Worm (Caenorhabditis elegans): ENCODE measurements around the gene C06E4.2.

DNA sequence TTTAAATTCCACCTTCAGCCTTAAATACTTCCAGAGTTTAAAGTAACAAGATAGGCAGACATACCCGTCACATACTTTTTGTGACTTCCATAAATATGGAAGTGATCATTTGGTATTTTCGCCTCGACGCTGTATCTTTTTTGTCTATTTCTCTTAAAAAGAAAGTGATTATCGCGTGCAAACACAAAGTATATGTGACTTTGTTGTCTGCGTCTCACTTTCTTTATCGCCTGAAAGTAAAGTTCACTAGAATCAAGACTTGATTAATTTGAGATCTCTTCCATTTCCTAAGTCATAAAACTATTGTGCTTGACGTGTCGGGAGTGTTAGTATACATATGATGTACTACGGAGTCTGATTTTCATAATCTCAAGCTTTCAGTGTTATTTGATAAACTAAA lies 18.5 kb upstream of the C06E4.2 start, which contains the start of gene C06E4.6:
- TF ChIP-seq aly-1 (tag; optimal IDR thresholded peaks at IDR 0.05) (no peak), flt-1 (GFP tag; IDR thresholded peaks at IDR 0.05) (no peak), hmg-4 (GFP tag; optimal IDR thresholded peaks at IDR 0.05) (no peak), sea-1 (GFP tag; conservative IDR thresholded peaks at IDR 0.05) (no peak), hnd-1 (tag; optimal IDR thresholded peaks at IDR 0.05) (no peak), ceh-13 (GFP tag; optimal IDR thresholded peaks at IDR 0.05) (no peak), tra-4 (tag; optimal IDR thresholded peaks at IDR 0.05) (no peak), pes-1 (GFP tag; IDR thresholded peaks at IDR 0.05) (no peak), scrt-1 (GFP tag; IDR thresholded peaks at IDR 0.05) (no peak), ama-1 (optimal IDR thresholded peaks at IDR 0.05) (no peak), F13C5.2 (tag; optimal IDR thresholded peaks at IDR 0.05) (no peak), tbx-37 (GFP tag; conservative IDR thresholded peaks at IDR 0.05) (no peak)
